Fruit fly (Drosophila melanogaster): Measurements from ENCODE around the gene CG7551.

DNA sequence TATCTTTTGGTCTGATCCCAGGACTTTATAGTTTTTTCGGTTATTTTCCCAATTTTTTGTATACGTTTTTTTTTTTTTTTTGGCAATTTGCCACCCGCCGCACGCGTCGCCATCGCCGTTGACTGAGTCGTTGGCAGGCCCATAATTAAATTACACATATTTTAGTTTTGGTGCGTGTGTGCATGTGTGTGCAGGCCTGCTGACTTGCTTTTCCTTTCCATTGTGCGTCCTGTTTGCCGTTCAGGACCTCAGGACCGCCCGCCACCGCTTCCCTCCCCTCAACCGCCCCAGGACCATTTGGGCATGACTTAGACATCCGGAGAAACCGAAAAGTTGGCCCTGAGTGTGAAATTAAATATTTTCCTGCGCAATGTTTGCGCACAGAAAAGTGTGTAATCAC lies 37.3 kb upstream of the CG7551 start:
- TF ChIP-seq Rel (GFP tag; optimal IDR thresholded peaks at IDR 0.05) (no peak), Rel (tag; optimal IDR thresholded peaks at IDR 0.05) (no peak), CG9705 (GFP tag; optimal IDR thresholded peaks at IDR 0.05) (no peak), N (GFP tag; optimal IDR thresholded peaks at IDR 0.05) (no peak), lola (GFP tag; optimal IDR thresholded peaks at IDR 0.05) (no peak), fru (GFP tag; optimal IDR thresholded peaks at IDR 0.05) (no peak), Dfd (GFP tag; optimal IDR thresholded peaks at IDR 0.05) (no peak), psq (GFP tag; optimal IDR thresholded peaks at IDR 0.05) (no peak), ey (GFP tag; optimal IDR thresholded peaks at IDR 0.05) (no peak), Hnf4 (GFP tag; optimal IDR thresholded peaks at IDR 0.05) (no peak), Sp1 (GFP tag; optimal IDR thresholded peaks at IDR 0.05) (no peak), Abd-B (GFP tag; optimal IDR thresholded peaks at IDR 0.05) (no peak), h (GFP tag; optimal IDR thresholded peaks at IDR 0.05) (no peak), dsf (GFP tag; optimal IDR thresholded peaks at IDR 0.05; ENCODE audit: borderline replicate concordance) (no peak)

All from whole organism, wandering third instar larva.